Worm (Caenorhabditis elegans) whole organism, L4/young adult: Measurements from ENCODE around the gene F56D6.14.

ENCODE experiments used
- W03F9.2 ChIP-seq: fragments of 150-350 bp; optimal IDR thresholded peaks from 2 replicates; lab custom pipeline; 2014; ENCODE audit warnings: missing biosample characterization, missing genetic modification characterization
- dao-5 ChIP-seq: sonication (generic microtip); optimal IDR thresholded peaks from 2 replicates; lab custom pipeline; 2016; ENCODE audit warnings: missing genotype, missing genetic modification characterization, moderate library complexity, missing compliant biosample characterization
- him-1 ChIP-seq: sonication (generic microtip); optimal IDR thresholded peaks from 2 replicates; lab custom pipeline; 2016; ENCODE audit warnings: missing genotype, missing genetic modification reagents, missing genetic modification characterization, missing compliant biosample characterization

ce11 chrIV:3906393-3906792 is 11.1 kb upstream of the F56D6.14 start, which contains the start of gene F56D6.11:
- no peak for TF ChIP-seq W03F9.2 (tag; lab: Kevin White, UChicago)
- TF ChIP-seq him-1: no peak
- no peak for TF ChIP-seq dao-5 (tag; lab: Kevin White, UChicago)
